Worm (Caenorhabditis elegans): ENCODE data around the gene C25H3.17.

- no peak for TF ChIP-seq ceh-28 (tag; optimal IDR thresholded peaks at IDR 0.05)
- TF ChIP-seq aly-2 (tag; optimal IDR thresholded peaks at IDR 0.05), result no peak
- TF ChIP-seq nfya-1 (tag; optimal IDR thresholded peaks at IDR 0.05; ENCODE audit: insufficient read depth), result no peak
- no peak for TF ChIP-seq egl-5 (tag; optimal IDR thresholded peaks at IDR 0.05)
- no peak for TF ChIP-seq unc-39 (tag; optimal IDR thresholded peaks at IDR 0.05)
- no peak for TF ChIP-seq ztf-11 (tag; optimal IDR thresholded peaks at IDR 0.05)
- no peak for TF ChIP-seq nhr-11 (tag; optimal IDR thresholded peaks at IDR 0.05)
Observed at ce11 chrII:5665991-5666390, 3.5 kb downstream of the C25H3.17 start, which contains the start of gene C25H3.16.
